Fruit fly (Drosophila melanogaster): ENCODE results near the gene ed.

The ed gene

DNA sequence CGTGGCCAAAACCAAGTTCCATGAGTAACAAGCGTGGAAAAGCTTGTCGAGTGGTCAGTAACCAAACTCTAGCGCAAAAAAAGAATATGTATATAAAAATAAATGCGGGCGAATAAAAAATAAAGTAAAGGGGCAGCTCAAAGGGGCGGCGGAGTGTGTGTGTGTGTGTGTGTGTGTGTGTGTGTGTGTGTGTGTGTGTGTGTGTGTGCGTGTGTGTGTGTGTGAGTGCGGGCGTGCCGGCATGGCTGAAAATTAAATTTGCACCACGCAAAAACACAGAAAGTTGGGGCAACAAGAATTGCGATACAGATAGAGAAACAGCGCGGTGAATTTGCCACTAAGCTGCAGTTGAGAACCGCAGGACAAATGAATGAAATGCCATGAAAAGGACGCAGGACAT lies 31.7 kb downstream of the ed start:
- TF ChIP-seq CTCF (optimal IDR thresholded peaks at IDR 0.05) (no peak), CG8478 (optimal IDR thresholded peaks at IDR 0.05) (no peak)

DNA sequence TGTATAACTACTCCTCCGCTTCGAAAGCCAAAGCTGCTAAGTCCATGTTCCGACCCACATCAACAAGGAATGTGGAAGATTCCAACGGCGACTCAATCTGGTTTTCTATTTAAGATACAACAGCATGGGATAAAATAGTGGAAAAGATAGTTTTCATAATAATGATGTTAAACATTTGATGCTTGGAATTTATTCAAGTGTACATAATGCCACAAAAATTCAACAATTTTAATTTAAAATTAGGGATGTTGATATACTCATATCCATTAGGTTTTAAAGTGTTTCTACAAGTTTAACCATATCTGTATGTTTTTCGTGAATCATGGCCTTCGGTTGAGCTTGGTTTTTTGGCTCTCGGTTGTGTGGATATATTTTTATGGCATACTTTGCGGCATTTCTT lies 32.3 kb downstream of the ed start:
- TF ChIP-seq CG8478 (optimal IDR thresholded peaks at IDR 0.05) = no peak
- TF ChIP-seq CTCF (optimal IDR thresholded peaks at IDR 0.05) = no peak

DNA sequence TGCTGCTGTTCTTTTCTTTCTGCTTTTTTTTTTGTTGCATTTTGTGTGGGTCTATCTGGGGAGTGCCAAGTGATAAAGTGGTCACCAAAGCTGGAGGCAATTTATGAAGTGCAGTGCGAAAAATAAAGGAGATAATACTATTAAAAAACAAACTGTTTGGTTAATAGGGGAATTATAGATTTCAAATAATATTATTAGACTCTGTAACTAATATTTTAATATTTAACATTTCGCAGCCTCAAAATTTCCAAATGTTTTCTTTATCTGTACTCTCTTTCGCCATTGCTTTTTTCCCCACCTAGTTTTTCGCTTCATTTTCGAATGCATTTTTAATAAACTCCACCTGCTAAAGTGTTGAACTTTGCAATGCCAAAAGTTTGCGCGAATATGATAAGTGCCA lies 34.0 kb downstream of the ed start:
- no peak for TF ChIP-seq CG8478 (optimal IDR thresholded peaks at IDR 0.05)

DNA sequence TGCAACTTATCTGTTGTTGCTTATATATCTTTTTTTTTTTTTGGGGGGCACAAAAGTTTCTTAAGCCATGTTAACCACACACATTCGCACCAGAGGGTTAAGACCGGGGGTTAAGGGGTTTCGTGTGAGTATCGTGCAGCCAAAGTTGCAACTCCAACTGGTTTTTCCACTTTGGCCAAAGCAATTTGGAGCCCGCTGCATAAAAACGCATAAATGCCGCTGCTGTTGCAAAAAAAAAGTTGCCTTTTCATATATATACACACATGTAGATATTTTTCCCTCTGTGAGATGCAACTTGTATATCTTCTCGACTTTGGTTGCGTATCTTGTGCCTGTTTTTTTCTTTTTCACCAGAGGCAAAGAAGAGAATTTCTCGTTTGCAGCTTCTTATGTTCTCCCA lies 37.9 kb downstream of the ed start:
- TF ChIP-seq CG8478 (optimal IDR thresholded peaks at IDR 0.05) (no peak), CTCF (optimal IDR thresholded peaks at IDR 0.05) (no peak)

DNA sequence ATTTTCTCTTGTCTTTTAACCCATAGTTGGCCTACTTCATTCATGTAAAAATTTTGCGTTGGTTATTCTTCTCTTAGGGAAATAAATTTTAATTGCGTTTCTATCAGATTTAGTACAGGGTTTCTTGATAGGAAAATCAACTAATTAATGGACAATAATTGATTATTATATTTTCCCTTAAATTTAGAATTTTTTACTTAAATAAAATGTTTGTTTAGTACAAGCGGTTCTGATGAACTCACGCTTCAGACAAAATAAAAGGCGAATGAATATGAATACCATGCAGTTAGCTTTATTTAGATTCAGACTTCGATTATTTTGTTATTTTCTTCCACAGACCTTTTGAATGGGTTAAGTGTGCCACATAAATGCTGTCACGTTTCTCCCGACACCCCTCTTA lies 38.4 kb downstream of the ed start:
- no peak for TF ChIP-seq CTCF (optimal IDR thresholded peaks at IDR 0.05)

DNA sequence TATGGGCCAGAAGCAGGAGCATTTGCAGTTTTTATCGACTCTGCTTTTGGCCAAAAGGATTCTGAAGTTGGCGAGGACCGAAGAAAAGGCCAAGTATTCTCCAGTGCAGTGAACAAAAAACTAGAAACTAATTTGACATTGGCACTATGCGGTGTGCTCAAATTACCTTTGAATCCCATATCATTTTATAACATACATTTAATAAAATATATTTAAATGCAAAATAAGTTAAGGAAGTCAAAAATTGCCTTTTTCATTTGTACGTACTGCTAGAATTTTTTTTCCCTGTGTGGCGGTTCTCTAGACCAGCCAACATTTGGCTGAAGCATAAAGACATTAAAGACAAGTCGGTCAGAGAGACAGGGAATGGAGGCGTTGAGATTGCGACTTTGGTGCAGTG lies 39.3 kb downstream of the ed start:
- TF ChIP-seq CTCF (optimal IDR thresholded peaks at IDR 0.05) = no peak
- no peak for TF ChIP-seq CG8478 (optimal IDR thresholded peaks at IDR 0.05)

DNA sequence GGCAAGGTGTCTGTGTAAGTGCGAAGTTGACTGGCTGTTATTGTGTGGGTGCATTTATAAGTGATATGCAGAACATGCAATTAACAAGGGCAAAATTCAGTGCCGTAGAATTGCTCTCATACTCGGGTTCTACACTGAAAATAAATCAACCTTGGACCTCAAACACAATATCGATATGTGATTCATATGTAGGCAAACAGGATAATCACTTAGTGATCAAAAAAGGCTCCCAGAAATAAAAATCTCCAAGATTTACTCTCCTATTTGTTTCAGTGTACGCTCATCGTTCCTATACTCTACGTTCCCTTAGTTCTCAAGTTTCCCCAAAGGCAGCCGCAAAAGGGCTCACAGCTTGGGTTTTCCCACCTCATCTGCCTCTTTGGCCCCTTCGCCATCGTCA lies 40.4 kb downstream of the ed start:
- no peak for TF ChIP-seq CG8478 (optimal IDR thresholded peaks at IDR 0.05)
- no peak for TF ChIP-seq CTCF (optimal IDR thresholded peaks at IDR 0.05)

DNA sequence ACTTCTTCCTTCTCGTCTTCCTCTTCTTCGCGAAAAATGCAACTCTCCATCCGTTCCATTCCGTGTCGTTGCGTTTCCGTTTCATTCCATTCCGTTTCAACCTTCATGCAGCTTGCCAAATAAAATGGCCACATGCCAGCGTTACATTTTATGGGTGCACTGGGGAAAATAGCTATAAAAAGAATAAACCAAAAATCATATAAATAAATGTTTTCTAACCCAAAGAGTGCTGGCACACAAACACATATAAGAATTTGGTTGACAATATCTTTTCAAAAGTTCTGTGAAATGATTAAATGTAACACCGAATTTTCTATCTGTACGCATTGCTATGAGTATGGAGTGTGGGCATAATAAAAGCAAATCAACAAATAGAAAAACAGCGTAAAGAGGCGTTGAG lies 44.6 kb downstream of the ed start:
- TF ChIP-seq CG8478 (optimal IDR thresholded peaks at IDR 0.05) = no peak
- TF ChIP-seq CTCF (optimal IDR thresholded peaks at IDR 0.05) = no peak

DNA sequence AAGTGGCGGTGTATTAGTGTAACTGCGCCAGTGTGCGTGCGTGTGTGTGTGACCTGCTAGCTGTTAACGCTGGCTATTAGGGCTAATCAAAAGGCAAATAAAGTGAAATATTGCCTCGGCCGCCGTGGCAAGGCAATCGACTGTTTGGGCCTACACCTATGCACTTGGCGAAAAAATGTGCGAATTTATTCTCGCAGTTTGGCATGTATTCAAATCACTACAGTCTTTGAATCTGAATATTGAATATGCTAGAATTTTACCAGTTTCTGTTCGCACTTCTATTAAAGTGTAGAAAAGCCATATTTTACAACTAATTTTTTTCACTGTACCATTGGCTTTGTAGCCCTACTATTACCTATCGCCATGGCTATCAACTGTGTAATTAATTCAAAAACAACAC lies 49.6 kb downstream of the ed start:
- no peak for TF ChIP-seq CG8478 (optimal IDR thresholded peaks at IDR 0.05)
- no peak for TF ChIP-seq CTCF (optimal IDR thresholded peaks at IDR 0.05)

DNA sequence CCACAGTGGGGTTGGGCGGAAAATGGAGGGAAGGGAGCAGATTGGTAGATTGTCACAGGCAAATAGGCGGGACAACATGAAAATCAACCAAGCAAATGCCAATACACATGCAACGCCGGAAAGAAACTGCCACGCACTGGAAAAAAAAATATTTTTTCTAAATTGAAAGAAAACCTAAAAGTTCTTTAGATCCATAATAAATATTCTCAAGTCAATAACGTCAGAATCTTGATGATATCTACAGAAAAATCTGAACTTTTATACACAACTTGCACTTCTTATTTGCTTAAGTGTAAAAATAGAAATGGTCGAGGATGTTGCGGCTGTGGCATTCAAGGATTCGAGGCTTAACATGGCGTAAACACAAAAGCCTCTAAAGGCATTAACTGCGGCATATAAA lies 53.0 kb downstream of the ed start:
- TF ChIP-seq CG8478 (optimal IDR thresholded peaks at IDR 0.05) = no peak
- TF ChIP-seq CTCF (optimal IDR thresholded peaks at IDR 0.05) = no peak

DNA sequence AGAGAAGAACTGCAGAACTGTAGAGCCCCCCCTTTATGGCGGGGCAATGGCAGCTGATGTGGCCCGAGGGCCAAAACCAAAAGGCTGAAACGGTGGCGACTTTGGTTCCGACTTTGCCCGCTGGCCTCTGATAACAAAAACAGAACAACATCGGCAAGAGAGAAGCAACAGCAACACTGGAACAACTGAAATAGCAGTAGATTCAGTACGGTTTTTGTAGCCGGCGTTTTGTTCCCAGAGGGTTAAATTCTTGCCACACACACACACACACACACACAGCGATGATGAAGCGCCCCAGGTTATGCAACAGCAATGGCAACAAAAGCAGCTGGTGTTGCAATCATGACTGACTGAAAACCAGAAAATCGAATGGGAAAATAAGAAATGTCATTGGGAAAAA lies 58.4 kb downstream of the ed start:
- TF ChIP-seq CTCF (optimal IDR thresholded peaks at IDR 0.05) (no peak), CG8478 (optimal IDR thresholded peaks at IDR 0.05) (no peak)

DNA sequence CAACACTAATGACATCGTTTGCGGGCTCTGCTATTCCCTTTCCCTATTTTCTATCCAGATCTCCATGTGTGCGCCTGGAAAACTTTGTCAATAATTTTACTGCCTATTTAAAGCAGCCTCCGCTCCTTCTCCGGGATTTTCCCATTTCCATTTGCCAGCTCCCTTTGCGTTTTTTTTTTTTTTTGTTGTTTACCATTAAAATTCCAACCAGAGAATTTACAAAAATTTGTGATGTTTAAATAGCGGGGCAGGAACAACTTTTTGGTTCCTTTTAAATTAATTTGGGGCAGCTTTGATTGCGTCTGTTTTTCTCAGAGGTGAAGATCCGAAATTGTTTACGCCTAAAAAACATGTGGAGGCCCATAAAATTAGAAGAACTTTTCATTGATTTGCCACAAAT lies 60.5 kb downstream of the ed start:
- TF ChIP-seq CG8478 (optimal IDR thresholded peaks at IDR 0.05) = no peak
- TF ChIP-seq CTCF (optimal IDR thresholded peaks at IDR 0.05) = no peak

DNA sequence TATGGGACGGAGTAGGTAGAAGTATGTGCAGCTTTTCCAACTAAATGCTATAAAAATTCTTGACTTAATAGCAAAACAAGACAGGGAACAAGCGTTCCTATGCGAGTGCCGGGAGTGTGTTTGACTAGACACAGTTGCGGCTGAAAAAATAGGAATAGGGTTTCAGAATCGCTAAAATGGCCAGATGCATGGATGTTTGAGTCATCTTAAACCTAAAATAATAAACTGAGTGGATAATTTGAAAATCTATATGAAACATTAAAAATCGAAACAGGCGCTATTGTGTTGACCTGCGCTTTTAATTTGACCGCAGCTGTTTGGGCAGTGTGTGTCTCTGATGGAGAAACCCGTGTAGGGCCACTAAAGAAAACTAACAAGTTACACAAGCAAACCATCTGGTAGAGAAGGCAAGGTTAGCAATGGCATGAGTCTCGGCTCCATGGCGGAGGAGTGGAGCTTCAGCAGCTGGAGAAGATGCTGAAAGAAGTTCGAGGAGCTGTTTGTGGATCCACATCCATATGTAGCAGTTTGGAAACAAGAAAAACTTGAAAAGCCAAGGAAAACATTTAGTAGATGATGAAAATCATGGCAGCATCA lies 62.6 kb downstream of the ed start:
- TF ChIP-seq CG8478 (optimal IDR thresholded peaks at IDR 0.05) = no peak
- TF ChIP-seq CTCF (optimal IDR thresholded peaks at IDR 0.05) = no peak

DNA sequence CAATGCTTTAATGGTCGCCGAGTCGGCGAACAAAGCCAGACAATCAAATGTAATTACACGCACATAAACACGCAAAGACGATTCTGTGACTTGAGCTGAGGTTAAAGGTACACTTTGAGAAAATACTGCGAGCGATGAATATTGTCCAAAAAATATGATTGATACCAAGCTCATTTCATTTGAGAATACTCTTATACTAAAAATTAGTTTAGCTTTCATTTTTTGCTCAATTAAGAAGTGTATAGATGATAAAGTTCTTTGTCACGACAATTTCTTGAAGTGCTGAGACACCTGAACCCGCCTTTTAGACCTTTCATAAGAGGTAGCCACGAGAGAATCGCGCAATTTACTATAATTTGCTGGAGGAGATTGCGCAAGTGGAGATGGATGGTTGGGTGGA lies 65.4 kb downstream of the ed start:
- no peak for TF ChIP-seq CTCF (optimal IDR thresholded peaks at IDR 0.05)
- no peak for TF ChIP-seq CG8478 (optimal IDR thresholded peaks at IDR 0.05)

DNA sequence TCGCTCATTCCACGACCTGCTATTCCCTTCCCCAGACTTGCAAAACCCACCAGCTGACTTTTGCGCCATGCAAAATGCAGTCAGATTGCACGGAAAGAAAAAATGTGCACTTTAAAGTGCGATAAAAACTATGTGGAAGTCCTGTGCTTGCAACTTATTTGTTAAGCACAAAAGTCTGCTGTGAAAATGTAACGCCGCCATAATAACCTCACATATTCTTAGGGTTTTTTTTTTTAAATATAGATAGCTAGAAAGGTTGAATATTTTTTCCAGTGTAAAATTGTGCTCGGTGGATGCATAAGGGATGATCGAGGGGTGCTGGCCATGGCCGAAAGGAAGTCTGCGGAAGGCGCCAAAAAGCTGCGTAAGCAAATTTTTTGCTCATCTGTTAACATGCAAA lies 79.0 kb downstream of the ed start:
- TF ChIP-seq CTCF (optimal IDR thresholded peaks at IDR 0.05) = no peak
- no peak for TF ChIP-seq CG8478 (optimal IDR thresholded peaks at IDR 0.05)

DNA sequence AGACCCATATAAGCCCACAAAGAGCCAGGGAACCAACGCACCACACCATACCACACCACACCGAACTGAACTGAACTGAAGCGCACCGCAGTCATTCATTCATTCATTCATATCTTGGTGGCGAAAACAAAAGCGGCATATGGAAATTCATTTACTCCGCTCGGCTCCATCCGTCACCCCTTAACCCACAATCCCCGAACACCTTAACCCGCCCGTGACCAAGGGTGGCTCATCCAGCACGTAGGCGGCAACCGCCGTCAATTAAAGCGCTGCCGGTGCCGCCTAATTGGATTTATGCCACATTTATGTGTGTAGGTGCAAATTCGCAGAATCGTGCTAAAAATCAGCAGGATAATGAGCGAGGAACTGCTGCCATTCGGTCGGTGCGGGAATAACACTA lies 85.5 kb downstream of the ed start:
- TF ChIP-seq CTCF (optimal IDR thresholded peaks at IDR 0.05) = no peak
- TF ChIP-seq CG8478 (optimal IDR thresholded peaks at IDR 0.05) = no peak

DNA sequence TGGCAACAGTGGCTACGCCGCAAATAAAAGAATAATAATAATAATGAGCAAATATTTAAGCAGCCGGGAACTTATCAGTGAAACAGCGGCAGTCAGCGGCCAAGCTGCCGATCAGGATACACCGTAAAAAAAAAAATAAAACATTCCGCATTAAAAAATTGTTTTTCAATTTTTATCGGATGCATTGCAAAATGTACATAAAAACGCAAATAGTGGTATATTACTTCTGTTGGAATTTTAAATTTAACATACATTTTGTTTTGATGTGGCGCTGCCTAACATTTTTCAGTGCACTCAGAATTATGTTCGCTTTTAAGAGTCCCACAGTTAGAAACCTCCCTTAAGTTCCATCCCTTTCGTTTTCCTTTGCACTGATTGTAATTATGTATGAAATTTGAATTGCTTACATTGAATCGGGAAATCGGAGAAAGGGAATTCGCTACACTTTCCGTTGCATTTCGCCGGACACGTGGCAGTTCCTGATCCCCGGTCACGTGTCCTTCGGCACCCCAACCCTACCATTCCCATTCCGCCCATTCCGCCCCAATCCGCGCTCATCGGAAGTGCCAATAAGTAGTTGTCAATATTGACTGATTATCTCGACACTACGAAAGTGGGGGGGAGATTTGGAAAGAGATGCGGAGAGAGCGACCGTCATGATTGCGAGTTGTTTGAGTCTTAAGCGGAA lies 88.0 kb downstream of the ed start:
- TF ChIP-seq CG8478 (optimal IDR thresholded peaks at IDR 0.05) = no peak
- TF ChIP-seq CTCF (optimal IDR thresholded peaks at IDR 0.05) = no peak
